Fruit fly (Drosophila melanogaster) whole organism, embryonic: ENCODE data around the gene Girdin.

Experiments
- Atf6 ChIP-seq: fragments of 200-800 bp; sonication (Bioruptor generic); IDR thresholded peaks from 2 replicates; pipeline ENCODE4 v1.3.6; 2022; ENCODE audit warnings: missing biosample characterization, missing genetic modification characterization
- Awh ChIP-seq: fragments of 200-800 bp; sonication (Bioruptor generic); IDR thresholded peaks from 2 replicates; pipeline ENCODE4, ENCODE4 v1.3.6; 2022; ENCODE audit warnings: missing biosample characterization, missing genetic modification characterization
- B-H2 ChIP-seq: fragments of 200-800 bp; sonication (Bioruptor generic); optimal IDR thresholded peaks from 2 replicates; lab custom pipeline; 2018; ENCODE audit warnings: missing biosample characterization, mild to moderate bottlenecking, missing genetic modification characterization
- CG11093 ChIP-seq: fragments of 200-800 bp; sonication (Bioruptor generic); IDR thresholded peaks from 3 replicates; pipeline ENCODE4 v1.3.6; 2022; ENCODE audit warnings: missing biosample characterization, missing genetic modification characterization
- CG12155 ChIP-seq: fragments of 200-800 bp; sonication (Bioruptor generic); optimal IDR thresholded peaks from 3 replicates; lab custom pipeline; 2016; ENCODE audit warnings: missing biosample characterization, missing genetic modification characterization
- CG12744 ChIP-seq: fragments of 200-800 bp; sonication (Bioruptor generic); optimal IDR thresholded peaks from 2 replicates; lab custom pipeline; 2016; ENCODE audit warnings: missing biosample characterization, missing genetic modification characterization
- CG13123 ChIP-seq: fragments of 200-800 bp; sonication (Bioruptor generic); optimal IDR thresholded peaks from 2 replicates; lab custom pipeline; 2016; ENCODE audit warnings: missing biosample characterization, missing genetic modification characterization
- CG13775 ChIP-seq: fragments of 200-800 bp; sonication (Bioruptor generic); optimal IDR thresholded peaks from 3 replicates; lab custom pipeline; 2017; ENCODE audit warnings: missing biosample characterization, mild to moderate bottlenecking, missing genetic modification characterization
- CG13894 ChIP-seq: fragments of 200-800 bp; sonication (Bioruptor generic); optimal IDR thresholded peaks from 3 replicates; lab custom pipeline; 2018; ENCODE audit warnings: missing biosample characterization, mild to moderate bottlenecking, missing genetic modification characterization, moderate library complexity
- CG14441 ChIP-seq: fragments of 200-800 bp; sonication (Bioruptor generic); IDR thresholded peaks from 2 replicates; pipeline ENCODE4 v1.3.6; 2022; ENCODE audit warnings: missing biosample characterization, missing genetic modification characterization
- CG14710 ChIP-seq: fragments of 200-800 bp; sonication (Bioruptor generic); optimal IDR thresholded peaks from 3 replicates; lab custom pipeline; 2019; ENCODE audit warnings: missing biosample characterization, mild to moderate bottlenecking, missing genetic modification characterization, moderate library complexity
- CG1603 ChIP-seq: fragments of 200-800 bp; sonication (Bioruptor generic); optimal IDR thresholded peaks from 2 replicates; lab custom pipeline; 2019; ENCODE audit warnings: missing biosample characterization, mild to moderate bottlenecking, missing genetic modification characterization, moderate library complexity
- CG17612 ChIP-seq: fragments of 200-800 bp; sonication (Bioruptor generic); IDR thresholded peaks from 2 replicates; pipeline ENCODE4 v1.3.6; 2022; ENCODE audit warnings: missing biosample characterization, missing genetic modification characterization
- CG18262 ChIP-seq: fragments of 200-800 bp; optimal IDR thresholded peaks from 3 replicates; lab custom pipeline; 2019; ENCODE audit warnings: missing biosample characterization, mild to moderate bottlenecking, missing genetic modification characterization, moderate library complexity
- CG18599 ChIP-seq: fragments of 200-800 bp; sonication (Bioruptor generic); optimal IDR thresholded peaks from 3 replicates; lab custom pipeline; 2017; ENCODE audit warnings: missing biosample characterization, missing genetic modification characterization, mild to moderate bottlenecking, moderate library complexity, missing genetic modification reagents
- CG18764 ChIP-seq: fragments of 200-800 bp; sonication (Bioruptor generic); optimal IDR thresholded peaks from 3 replicates; lab custom pipeline; 2016; ENCODE audit warnings: missing biosample characterization, missing genetic modification characterization
- CG3847 ChIP-seq: fragments of 200-800 bp; sonication (Bioruptor generic); IDR thresholded peaks from 2 replicates; pipeline ENCODE4 v1.3.6; 2022; ENCODE audit warnings: missing biosample characterization, missing genetic modification characterization
- CG4617 ChIP-seq: fragments of 200-800 bp; sonication (Bioruptor generic); optimal IDR thresholded peaks from 3 replicates; lab custom pipeline; 2016; ENCODE audit warnings: missing biosample characterization, missing genetic modification characterization, borderline replicate concordance
- CG4730 ChIP-seq: fragments of 200-800 bp; sonication (Bioruptor generic); IDR thresholded peaks from 2 replicates; pipeline ENCODE4 v1.3.6; 2022; ENCODE audit warnings: missing biosample characterization, missing genetic modification characterization
- CG6254 ChIP-seq: fragments of 200-800 bp; sonication (Bioruptor generic); optimal IDR thresholded peaks from 3 replicates; lab custom pipeline; 2017; ENCODE audit warnings: mild to moderate bottlenecking, missing biosample characterization, missing genetic modification reagents, missing genetic modification characterization
- CG6689 ChIP-seq: fragments of 200-800 bp; sonication (Bioruptor generic); IDR thresholded peaks from 2 replicates; pipeline ENCODE4 v1.3.6; 2022; ENCODE audit warnings: missing biosample characterization, missing genetic modification characterization
- CG7786 ChIP-seq: fragments of 200-800 bp; sonication (Bioruptor generic); optimal IDR thresholded peaks from 2 replicates; lab custom pipeline; 2016; ENCODE audit warnings: missing biosample characterization, missing genetic modification characterization
- CG8388 ChIP-seq: fragments of 200-800 bp; sonication (Bioruptor generic); optimal IDR thresholded peaks from 2 replicates; lab custom pipeline; 2019; ENCODE audit warnings: missing biosample characterization, mild to moderate bottlenecking, missing genetic modification characterization, moderate library complexity
- Dp ChIP-seq: fragments of 200-800 bp; sonication (Bioruptor generic); optimal IDR thresholded peaks from 2 replicates; lab custom pipeline; 2018; ENCODE audit warnings: missing biosample characterization, mild to moderate bottlenecking, missing genetic modification characterization, moderate library complexity
- GATAe ChIP-seq: fragments of 200-800 bp; sonication (Bioruptor generic); conservative IDR thresholded peaks from 2 replicates; pipeline ENCODE4 v1.3.6; 2022; ENCODE audit warnings: missing biosample characterization, missing genetic modification characterization
- HLH54F ChIP-seq: fragments of 200-800 bp; sonication (Bioruptor generic); optimal IDR thresholded peaks from 3 replicates; lab custom pipeline; 2016; ENCODE audit warnings: missing biosample characterization, missing genetic modification characterization
- Ravus ChIP-seq: fragments of 200-800 bp; sonication (Bioruptor generic); IDR thresholded peaks from 2 replicates; pipeline ENCODE4 v1.3.6; 2022; ENCODE audit warnings: missing biosample characterization, missing genetic modification characterization
- Usf ChIP-seq: fragments of 200-800 bp; sonication (Bioruptor generic); optimal IDR thresholded peaks from 2 replicates; lab custom pipeline; 2017; ENCODE audit warnings: missing genotype, missing biosample characterization, missing genetic modification characterization
- amos ChIP-seq: fragments of 200-800 bp; sonication (Bioruptor generic); IDR thresholded peaks from 2 replicates; pipeline ENCODE4 v1.3.6; 2022; ENCODE audit warnings: missing biosample characterization, missing genetic modification characterization; ENCODE audit not compliant: partially characterized antibody
- ap ChIP-seq: fragments of 200-800 bp; sonication (Bioruptor generic); IDR thresholded peaks from 2 replicates; pipeline ENCODE4 v1.3.6; 2022; ENCODE audit warnings: missing biosample characterization, missing genetic modification characterization
- bab2 ChIP-seq: fragments of 200-800 bp; sonication (Bioruptor generic); optimal IDR thresholded peaks from 2 replicates; lab custom pipeline; 2016; ENCODE audit warnings: missing biosample characterization, missing genetic modification characterization
- chinmo ChIP-seq: fragments of 200-800 bp; sonication (Bioruptor generic); IDR thresholded peaks from 4 replicates; pipeline ENCODE4 v1.3.6; 2022; ENCODE audit warnings: missing biosample characterization, missing genetic modification characterization; ENCODE audit not compliant: partially characterized antibody
- dm ChIP-seq: fragments of 200-800 bp; sonication (Bioruptor generic); optimal IDR thresholded peaks from 3 replicates; lab custom pipeline; 2016; ENCODE audit warnings: missing biosample characterization, missing genetic modification characterization
- hbn ChIP-seq: fragments of 200-800 bp; sonication (Bioruptor generic); IDR thresholded peaks from 2 replicates; pipeline ENCODE4 v1.3.6; 2022; ENCODE audit warnings: missing biosample characterization, missing genetic modification characterization; ENCODE audit not compliant: partially characterized antibody
- insv ChIP-seq, 2 experiments: fragments of 200-800 bp; sonication (Bioruptor generic); optimal IDR thresholded peaks; 3 replicates each; lab custom pipeline; 2016 to 2018; ENCODE audit warnings: missing biosample characterization in 2 of 2, missing genetic modification characterization in 2 of 2
- ken ChIP-seq: fragments of 200-800 bp; sonication (Bioruptor generic); IDR thresholded peaks from 3 replicates; pipeline ENCODE4 v1.3.6; 2022; ENCODE audit warnings: missing biosample characterization, missing genetic modification characterization
- lov ChIP-seq, 2 experiments: fragments of 200-800 bp in 1 of 2; fragments of >200 bp in 1 of 2; sonication (Bioruptor generic) in 1 of 2; IDR thresholded peaks in 1 of 2; optimal IDR thresholded peaks in 1 of 2; 2 replicates in 1 of 2; 3 replicates in 1 of 2; pipeline versions ENCODE4 v1.3.6 to Lab custom; 2017 to 2022; ENCODE audit warnings: missing biosample characterization in 1 of 2, missing genetic modification characterization in 1 of 2
- mld ChIP-seq: fragments of 200-800 bp; sonication (Bioruptor generic); IDR thresholded peaks from 3 replicates; pipeline ENCODE4 v1.3.6; 2022; ENCODE audit warnings: missing biosample characterization, missing genetic modification characterization; ENCODE audit not compliant: partially characterized antibody
- nom ChIP-seq: fragments of 200-800 bp; sonication (Bioruptor generic); optimal IDR thresholded peaks from 2 replicates; lab custom pipeline; 2017; ENCODE audit warnings: missing biosample characterization, missing genetic modification characterization, mild to moderate bottlenecking, moderate library complexity, missing genetic modification reagents
- psq ChIP-seq: fragments of 200-800 bp; sonication (Bioruptor generic); optimal IDR thresholded peaks from 2 replicates; lab custom pipeline; 2017; ENCODE audit warnings: missing biosample characterization, missing genetic modification characterization
- sd ChIP-seq: fragments of 200-800 bp; sonication (Bioruptor generic); optimal IDR thresholded peaks from 3 replicates; lab custom pipeline; 2018; ENCODE audit warnings: missing biosample characterization, mild to moderate bottlenecking, missing genetic modification characterization, moderate library complexity
- sens ChIP-seq: fragments of 200-800 bp; sonication (Bioruptor generic); peaks from one replicate; lab custom pipeline; 2016; ENCODE audit warnings: missing biosample characterization, missing genetic modification characterization
- sima ChIP-seq: fragments of 200-800 bp; sonication (Bioruptor generic); optimal IDR thresholded peaks from 2 replicates; lab custom pipeline; 2016; ENCODE audit warnings: missing biosample characterization, missing genetic modification characterization
- slou ChIP-seq: fragments of 200-800 bp; sonication (Bioruptor generic); optimal IDR thresholded peaks from 3 replicates; lab custom pipeline; 2016; ENCODE audit warnings: missing biosample characterization, missing genetic modification characterization
- sqz ChIP-seq: fragments of 200-800 bp; sonication (Bioruptor generic); optimal IDR thresholded peaks from 3 replicates; lab custom pipeline; 2018; ENCODE audit warnings: missing biosample characterization, mild to moderate bottlenecking, missing genetic modification characterization
- stwl ChIP-seq: fragments of 200-800 bp; sonication (Bioruptor generic); optimal IDR thresholded peaks from 3 replicates; lab custom pipeline; 2018; ENCODE audit warnings: missing biosample characterization, mild to moderate bottlenecking, missing genetic modification characterization, moderate library complexity
- tin ChIP-seq: fragments of 200-800 bp; sonication (Bioruptor generic); optimal IDR thresholded peaks from 3 replicates; lab custom pipeline; 2016; ENCODE audit warnings: missing biosample characterization, missing genetic modification characterization
- toy ChIP-seq: fragments of 200-800 bp; sonication (Bioruptor generic); IDR thresholded peaks from 2 replicates; pipeline ENCODE4 v1.3.6; 2022; ENCODE audit warnings: missing biosample characterization, missing genetic modification characterization
- unpg ChIP-seq: fragments of 200-800 bp; sonication (Bioruptor generic); optimal IDR thresholded peaks from 3 replicates; lab custom pipeline; 2018; ENCODE audit warnings: missing biosample characterization, mild to moderate bottlenecking, missing genetic modification characterization, moderate library complexity
- z ChIP-seq: fragments of 200-800 bp; sonication (Bioruptor generic); IDR thresholded peaks from 3 replicates; pipeline ENCODE4 v1.3.6; 2022; ENCODE audit warnings: missing biosample characterization, missing genetic modification characterization

Girdin gene

dm6 chr3L:3143383-3143962 is 35.3 kb upstream of the Girdin start, which contains the start of the genes CG11537 and Alg2 (continued):
- no peak for TF ChIP-seq HLH54F
- no peak for TF ChIP-seq CG18764 (GFP tag; lab: Kevin White, UChicago)
- no peak for TF ChIP-seq CG4730
- no peak for TF ChIP-seq slou
- TF ChIP-seq amos (GFP tag; lab: Robert Waterston, UW) = peak; percentile 28; the same call in 1 of the 2 replicates
- TF ChIP-seq bab2 = no peak
- TF ChIP-seq sima (GFP tag; lab: Kevin White, UChicago) = no peak
- TF ChIP-seq unpg (GFP tag; lab: Kevin White, UChicago) = peak; percentile 38
- TF ChIP-seq sd (tag; lab: Kevin White, UChicago) = no peak
- TF ChIP-seq CG18262 (tag; lab: Kevin White, UChicago) = peak; percentile 45
- TF ChIP-seq hbn (GFP tag; lab: Robert Waterston, UW) = no peak
- no peak for TF ChIP-seq CG12744 (GFP tag; lab: Kevin White, UChicago)
- no peak for TF ChIP-seq Ravus (GFP tag; lab: Robert Waterston, UW)
- TF ChIP-seq CG13123 (GFP tag; lab: Kevin White, UChicago) = no peak
- no peak for TF ChIP-seq psq (GFP tag; lab: Kevin White, UChicago)
- TF ChIP-seq lov (optimal IDR thresholded peaks at IDR 0.05; lab: Kevin White, UChicago) = no peak
- TF ChIP-seq lov (GFP tag; IDR thresholded peaks at IDR 0.05; lab: Robert Waterston, UW) = no peak
- 0 out of 2 replicates have a peak, but pooled peaks have one; percentile 22 for TF ChIP-seq CG3847 (GFP tag; lab: Robert Waterston, UW)
- TF ChIP-seq CG6254 (GFP tag; lab: Kevin White, UChicago) = no peak
- peak; percentile 42 for TF ChIP-seq tin (GFP tag; lab: Kevin White, UChicago)
- TF ChIP-seq nom (GFP tag; lab: Kevin White, UChicago) = no peak
- TF ChIP-seq stwl (tag; lab: Kevin White, UChicago) = peak; percentile 28
- TF ChIP-seq GATAe = no peak
- TF ChIP-seq CG6689 = no peak
- no peak for TF ChIP-seq chinmo (GFP tag; lab: Robert Waterston, UW)
- TF ChIP-seq z (GFP tag; lab: Robert Waterston, UW) = no peak
- 0 out of 2 replicates have a peak, but pooled peaks have one; percentile 32 for TF ChIP-seq Atf6 (GFP tag; lab: Robert Waterston, UW)
- peak; percentile 56 for TF ChIP-seq CG14710 (tag; lab: Kevin White, UChicago)
- no peak for TF ChIP-seq ken
- no peak for TF ChIP-seq Usf
- TF ChIP-seq CG13894 (tag; lab: Kevin White, UChicago) = peak; percentile 5
- peak in 1 of 2 experiments; percentile 6 for TF ChIP-seq insv (GFP tag; optimal IDR thresholded peaks at IDR 0.05; lab: Kevin White, UChicago)
- no peak for TF ChIP-seq sqz
- 0 out of 2 replicates have a peak, but pooled peaks have one; percentile 2 for TF ChIP-seq CG14441 (GFP tag; lab: Robert Waterston, UW)
- TF ChIP-seq CG18599 (GFP tag; lab: Kevin White, UChicago) = peak; percentile 39
- TF ChIP-seq mld (GFP tag; lab: Robert Waterston, UW) = no peak
- TF ChIP-seq CG4617 (GFP tag; lab: Kevin White, UChicago) = no peak
- peak; percentile 29 for TF ChIP-seq Dp (GFP tag; lab: Kevin White, UChicago)
- TF ChIP-seq ap (GFP tag; lab: Robert Waterston, UW) = peak; percentile 23; the same call in 1 of the 2 replicates
- peak; percentile 25 for TF ChIP-seq CG13775 (GFP tag; lab: Kevin White, UChicago)
- TF ChIP-seq CG11093 (GFP tag; lab: Robert Waterston, UW) = no peak
- no peak for TF ChIP-seq CG17612 (GFP tag; lab: Robert Waterston, UW)
- TF ChIP-seq CG8388 (GFP tag; lab: Kevin White, UChicago) = peak; percentile 17
- peak; percentile 28 for TF ChIP-seq CG1603 (tag; lab: Kevin White, UChicago)
- TF ChIP-seq B-H2 (GFP tag; lab: Kevin White, UChicago) = no peak
- no peak for TF ChIP-seq Awh (GFP tag; lab: Robert Waterston, UW)
- peak; percentile 56 for TF ChIP-seq sens (GFP tag; lab: Kevin White, UChicago)
- peak; percentile 12 for TF ChIP-seq dm (GFP tag; lab: Kevin White, UChicago)
- no peak for TF ChIP-seq CG7786 (GFP tag; lab: Kevin White, UChicago)
- TF ChIP-seq CG12155 (GFP tag; lab: Kevin White, UChicago) = peak; percentile 28
- no peak for TF ChIP-seq toy (GFP tag; lab: Robert Waterston, UW)
